Worm (Caenorhabditis elegans) whole organism, young adult: Measurements from ENCODE around the gene sahd-1.

Experiments used
- B0019.2 ChIP-seq: fragments of 200-800 bp; sonication (Bioruptor generic); conservative IDR thresholded peaks from 2 replicates; pipeline ENCODE4 v1.3.6; 2022; ENCODE audit warnings: missing genetic modification reagents, missing genetic modification characterization, missing compliant biosample characterization
- B0035.1 ChIP-seq: sonication (generic microtip); optimal IDR thresholded peaks from 2 replicates; lab custom pipeline; 2016; ENCODE audit warnings: missing genetic modification characterization, mild to moderate bottlenecking, missing compliant biosample characterization, missing genotype, missing genetic modification reagents
- D2030.7 ChIP-seq: fragments of 200-800 bp; sonication (Bioruptor generic); IDR thresholded peaks from 2 replicates; pipeline ENCODE4 v1.3.6; 2022; ENCODE audit warnings: missing genetic modification reagents, missing genetic modification characterization, missing compliant biosample characterization
- F10E7.11 ChIP-seq: sonication (generic microtip); optimal IDR thresholded peaks from 2 replicates; lab custom pipeline; 2017; ENCODE audit warnings: mild to moderate bottlenecking, missing genetic modification characterization, moderate library complexity, missing compliant biosample characterization
- F37B4.10 ChIP-seq: fragments of 200-800 bp; sonication (Bioruptor generic); IDR thresholded peaks from 2 replicates; pipeline ENCODE4 v1.3.6; 2022; ENCODE audit warnings: missing genetic modification characterization, missing compliant biosample characterization
- F49E8.2 ChIP-seq: sonication (generic microtip); optimal IDR thresholded peaks from 3 replicates; lab custom pipeline; 2017; ENCODE audit warnings: missing genetic modification characterization, mild to moderate bottlenecking, missing compliant biosample characterization, antibody characterized with exemption, moderate library complexity; ENCODE audit not compliant: insufficient read depth
- F52B5.7 ChIP-seq: sonication (generic microtip); optimal IDR thresholded peaks from 2 replicates; lab custom pipeline; 2016; ENCODE audit warnings: mild to moderate bottlenecking, missing genetic modification characterization, missing compliant biosample characterization
- F57C9.4 ChIP-seq: sonication (generic microtip); optimal IDR thresholded peaks from 2 replicates; lab custom pipeline; 2017; ENCODE audit warnings: mild to moderate bottlenecking, missing genetic modification characterization, missing compliant biosample characterization
- Y53G8AR.9 ChIP-seq: fragments of 200-800 bp; sonication (Bioruptor generic); conservative IDR thresholded peaks from 2 replicates; pipeline ENCODE4 v1.3.6; 2022; ENCODE audit warnings: missing genetic modification reagents, missing genetic modification characterization, missing compliant biosample characterization
- Y56A3A.18 ChIP-seq: fragments of 200-800 bp; sonication (Bioruptor generic); IDR thresholded peaks from 2 replicates; pipeline ENCODE4 v1.3.6; 2022; ENCODE audit warnings: missing genetic modification reagents, missing genetic modification characterization, missing compliant biosample characterization
- ZK185.1 ChIP-seq: sonication (generic microtip); optimal IDR thresholded peaks from 2 replicates; lab custom pipeline; 2016; ENCODE audit warnings: mild to moderate bottlenecking, missing genetic modification characterization, missing compliant biosample characterization; ENCODE audit not compliant: poor library complexity, severe bottlenecking
- bed-2 ChIP-seq: fragments of 200-800 bp; sonication (Bioruptor generic); IDR thresholded peaks from 2 replicates; pipeline ENCODE4 v1.3.6; 2022; ENCODE audit warnings: missing genetic modification reagents, missing genetic modification characterization, missing compliant biosample characterization
- cebp-2 ChIP-seq: fragments of 200-800 bp; sonication (Bioruptor generic); IDR thresholded peaks from 2 replicates; pipeline ENCODE4 v1.3.6; 2022; ENCODE audit warnings: missing genetic modification characterization, missing compliant biosample characterization
- chd-7 ChIP-seq: sonication (generic microtip); optimal IDR thresholded peaks from 2 replicates; lab custom pipeline; 2016; ENCODE audit warnings: mild to moderate bottlenecking, missing genetic modification characterization, moderate library complexity, missing compliant biosample characterization
- die-1 ChIP-seq: sonication (generic microtip); optimal IDR thresholded peaks from 2 replicates; lab custom pipeline; 2016; ENCODE audit warnings: missing genotype, mild to moderate bottlenecking, missing genetic modification characterization, missing compliant biosample characterization
- dox-1 ChIP-seq: fragments of 200-800 bp; sonication (Bioruptor generic); IDR thresholded peaks from 2 replicates; pipeline ENCODE4 v1.3.6; 2022; ENCODE audit warnings: missing genetic modification reagents, missing genetic modification characterization, missing compliant biosample characterization
- hsf-1 ChIP-seq: fragments of 200-800 bp; sonication (Bioruptor generic); IDR thresholded peaks from 2 replicates; pipeline ENCODE4 v1.3.6; 2022; ENCODE audit warnings: missing genetic modification reagents, missing genetic modification characterization, missing compliant biosample characterization
- lin-35 ChIP-seq, 3 experiments: fragments of 150-350 bp in 2 of 3; sonication (generic microtip) in 1 of 3; optimal IDR thresholded peaks; 2 replicates each; lab custom pipeline; 2014 to 2018; ENCODE audit warnings: missing biosample characterization in 3 of 3, missing genetic modification characterization in 3 of 3, missing genetic modification reagents in 3 of 3
- lsy-27 ChIP-seq: sonication (generic microtip); optimal IDR thresholded peaks from 2 replicates; lab custom pipeline; 2017; ENCODE audit warnings: missing genetic modification characterization, mild to moderate bottlenecking, missing compliant biosample characterization, antibody characterized with exemption, missing genotype, borderline replicate concordance; ENCODE audit not compliant: insufficient read depth
- mel-28 ChIP-seq: sonication (generic microtip); optimal IDR thresholded peaks from 2 replicates; lab custom pipeline; 2016; ENCODE audit warnings: borderline replicate concordance, mild to moderate bottlenecking, missing genetic modification characterization, missing compliant biosample characterization
- nfya-2 ChIP-seq: fragments of 200-800 bp; sonication (Bioruptor generic); IDR thresholded peaks from 2 replicates; pipeline ENCODE4 v1.3.6; 2022; ENCODE audit warnings: missing genetic modification reagents, missing genetic modification characterization, missing compliant biosample characterization
- nhr-27 ChIP-seq: fragments of 200-800 bp; sonication (Bioruptor generic); optimal IDR thresholded peaks from 2 replicates; lab custom pipeline; 2018; ENCODE audit warnings: mild to moderate bottlenecking, missing genetic modification characterization, moderate library complexity, missing compliant biosample characterization
- nhr-80 ChIP-seq: sonication (generic microtip); optimal IDR thresholded peaks from 2 replicates; lab custom pipeline; 2016; ENCODE audit warnings: missing genetic modification characterization, missing compliant biosample characterization
- nhr-90 ChIP-seq: sonication (generic microtip); optimal IDR thresholded peaks from 2 replicates; lab custom pipeline; 2016; ENCODE audit warnings: missing genotype, mild to moderate bottlenecking, missing genetic modification characterization, missing compliant biosample characterization
- repo-1 ChIP-seq: sonication (generic microtip); optimal IDR thresholded peaks from 2 replicates; lab custom pipeline; 2017; ENCODE audit warnings: mild to moderate bottlenecking, missing genetic modification characterization, missing compliant biosample characterization
- snpc-1.3 ChIP-seq: sonication (generic microtip); optimal IDR thresholded peaks from 2 replicates; lab custom pipeline; 2017; ENCODE audit warnings: missing genetic modification characterization, mild to moderate bottlenecking, missing compliant biosample characterization, antibody characterized with exemption, moderate library complexity, missing genotype, missing genetic modification reagents; ENCODE audit not compliant: insufficient read depth
- snpc-4 ChIP-seq, 5 experiments: fragments of 150-350 bp in 1 of 5; sonication (generic microtip) in 4 of 5; optimal IDR thresholded peaks; 2 replicates each; lab custom pipeline; 2014 to 2018; ENCODE audit warnings: missing genetic modification characterization in 5 of 5, missing biosample characterization in 3 of 5, antibody characterized with exemption in 2 of 5, mild to moderate bottlenecking in 2 of 5, missing compliant biosample characterization in 2 of 5, missing genotype in 2 of 5, moderate library complexity in 2 of 5, missing genetic modification reagents in 1 of 5
- somi-1 ChIP-seq: fragments of 200-800 bp; sonication (Bioruptor generic); optimal IDR thresholded peaks from 2 replicates; lab custom pipeline; 2018; ENCODE audit warnings: mild to moderate bottlenecking, missing genetic modification characterization, missing compliant biosample characterization
- zim-3 ChIP-seq: sonication (generic microtip); optimal IDR thresholded peaks from 2 replicates; lab custom pipeline; 2017; ENCODE audit warnings: mild to moderate bottlenecking, missing genetic modification characterization, moderate library complexity, missing compliant biosample characterization
- ztf-25 ChIP-seq: fragments of 200-800 bp; sonication (Bioruptor generic); IDR thresholded peaks from 2 replicates; pipeline ENCODE4 v1.3.6; 2022; ENCODE audit warnings: missing genetic modification reagents, missing genetic modification characterization, missing compliant biosample characterization
- ztf-26 ChIP-seq: sonication (generic microtip); optimal IDR thresholded peaks from 2 replicates; lab custom pipeline; 2017; ENCODE audit warnings: missing genetic modification characterization, missing compliant biosample characterization
- ztf-28 ChIP-seq: fragments of 200-800 bp; sonication (Bioruptor generic); IDR thresholded peaks from 2 replicates; pipeline ENCODE4 v1.3.6; 2022; ENCODE audit warnings: missing genetic modification reagents, missing genetic modification characterization, missing compliant biosample characterization
- ztf-3 ChIP-seq: fragments of 200-800 bp; sonication (Bioruptor generic); optimal IDR thresholded peaks from 2 replicates; lab custom pipeline; 2018; ENCODE audit warnings: mild to moderate bottlenecking, missing genetic modification characterization, missing compliant biosample characterization
- ztf-6 ChIP-seq: fragments of 200-800 bp; sonication (Bioruptor generic); IDR thresholded peaks from 2 replicates; pipeline ENCODE4 v1.3.6; 2022; ENCODE audit warnings: missing genetic modification reagents, missing genetic modification characterization, missing compliant biosample characterization

sahd-1 gene

ce11 chrII:5494405-5494804 is 20.3 kb downstream of the sahd-1 start, which contains the start of gene F12A10.6:
Gene F12A10.6, minus strand, starts transcription at chrII:5494505.
- TF ChIP-seq snpc-1.3 (tag; lab: Kevin White, UChicago), result no peak
- TF ChIP-seq F10E7.11, result no peak
- no peak for TF ChIP-seq chd-7 (tag; lab: Kevin White, UChicago)
- no peak for TF ChIP-seq Y56A3A.18 (GFP tag; lab: Robert Waterston, UW)
- TF ChIP-seq repo-1 (tag; lab: Kevin White, UChicago), result no peak
- no peak for TF ChIP-seq cebp-2 (GFP tag; lab: Robert Waterston, UW)
- TF ChIP-seq bed-2 (GFP tag; lab: Robert Waterston, UW), result no peak
- no peak for TF ChIP-seq F49E8.2
- TF ChIP-seq lin-35 (GFP tag; optimal IDR thresholded peaks at IDR 0.05; lab: Kevin White, UChicago), result no peak
- TF ChIP-seq D2030.7 (GFP tag; lab: Robert Waterston, UW), result no peak
- no peak for TF ChIP-seq ztf-6 (GFP tag; lab: Robert Waterston, UW)
- no peak for TF ChIP-seq dox-1
- TF ChIP-seq somi-1 (GFP tag; lab: Kevin White, UChicago), result no peak

ce11 chrII:5487844-5488243 is 26.9 kb downstream of the sahd-1 start, which contains the start of gene nep-5:
Gene nep-5, plus strand, starts transcription at chrII:5488144.
- TF ChIP-seq F52B5.7 (no peak), snpc-4 (GFP tag; optimal IDR thresholded peaks at IDR 0.05; lab: Kevin White, UChicago) (no peak), snpc-4 (tag; optimal IDR thresholded peaks at IDR 0.05; lab: Kevin White, UChicago) (no peak), lsy-27 (no peak)

- TF ChIP-seq zim-3 (tag; lab: Kevin White, UChicago) (no peak), B0035.1 (no peak), hsf-1 (GFP tag; lab: Robert Waterston, UW) (no peak)
- TF ChIP-seq, all 124 proteins: peak for 0
These were observed 32.8 kb downstream of the sahd-1 start, which contains the start of gene cal-8 for ce11 chrII:5481982-5482381. Gene cal-8, minus strand, starts transcription at chrII:5482041.

ce11 chrII:5478318-5478717 is 36.4 kb downstream of the sahd-1 start, which contains the start of gene F56D1.1:
Gene F56D1.1, plus strand, starts transcription at chrII:5478618.
- TF ChIP-seq nhr-27 (tag; lab: Kevin White, UChicago) (no peak), ztf-26 (tag; lab: Kevin White, UChicago) (no peak), nfya-2 (GFP tag; lab: Robert Waterston, UW) (no peak), nhr-90 (tag; lab: Kevin White, UChicago) (no peak), F10E7.11 (no peak), die-1 (no peak), ztf-28 (GFP tag; lab: Robert Waterston, UW) (no peak), B0019.2 (no peak), repo-1 (tag; lab: Kevin White, UChicago) (no peak), F57C9.4 (tag; lab: Kevin White, UChicago) (no peak), nhr-80 (tag; lab: Kevin White, UChicago) (no peak), chd-7 (tag; lab: Kevin White, UChicago) (no peak), ztf-3 (GFP tag; lab: Kevin White, UChicago) (no peak), ZK185.1 (tag; lab: Kevin White, UChicago) (no peak), F37B4.10 (GFP tag; lab: Robert Waterston, UW) (no peak), Y53G8AR.9 (GFP tag; lab: Robert Waterston, UW) (no peak), Y56A3A.18 (GFP tag; lab: Robert Waterston, UW) (no peak), D2030.7 (GFP tag; lab: Robert Waterston, UW) (no peak), mel-28 (tag; lab: Kevin White, UChicago) (no peak), ztf-25 (GFP tag; lab: Robert Waterston, UW) (no peak)
- TF ChIP-seq, all 124 proteins: peak for 0
